Fruit fly (Drosophila melanogaster) Kc167 (cell line): ENCODE results near the gene SoYb.

ENCODE experiments used
- Myc ChIP-seq: fragments of >200 bp; optimal IDR thresholded peaks from 2 replicates; lab custom pipeline; 2017; ENCODE audit warnings: missing external identifiers
- Sin3A ChIP-seq: fragments of >200 bp; optimal IDR thresholded peaks from 2 replicates; lab custom pipeline; 2018; ENCODE audit warnings: missing external identifiers
- psq ChIP-seq: fragments of >200 bp; optimal IDR thresholded peaks from 2 replicates; lab custom pipeline; 2017; ENCODE audit warnings: missing external identifiers
- ttk ChIP-seq: sonication (Bioruptor generic); optimal IDR thresholded peaks from 2 replicates; lab custom pipeline; 2017; ENCODE audit warnings: missing external identifiers

DNA sequence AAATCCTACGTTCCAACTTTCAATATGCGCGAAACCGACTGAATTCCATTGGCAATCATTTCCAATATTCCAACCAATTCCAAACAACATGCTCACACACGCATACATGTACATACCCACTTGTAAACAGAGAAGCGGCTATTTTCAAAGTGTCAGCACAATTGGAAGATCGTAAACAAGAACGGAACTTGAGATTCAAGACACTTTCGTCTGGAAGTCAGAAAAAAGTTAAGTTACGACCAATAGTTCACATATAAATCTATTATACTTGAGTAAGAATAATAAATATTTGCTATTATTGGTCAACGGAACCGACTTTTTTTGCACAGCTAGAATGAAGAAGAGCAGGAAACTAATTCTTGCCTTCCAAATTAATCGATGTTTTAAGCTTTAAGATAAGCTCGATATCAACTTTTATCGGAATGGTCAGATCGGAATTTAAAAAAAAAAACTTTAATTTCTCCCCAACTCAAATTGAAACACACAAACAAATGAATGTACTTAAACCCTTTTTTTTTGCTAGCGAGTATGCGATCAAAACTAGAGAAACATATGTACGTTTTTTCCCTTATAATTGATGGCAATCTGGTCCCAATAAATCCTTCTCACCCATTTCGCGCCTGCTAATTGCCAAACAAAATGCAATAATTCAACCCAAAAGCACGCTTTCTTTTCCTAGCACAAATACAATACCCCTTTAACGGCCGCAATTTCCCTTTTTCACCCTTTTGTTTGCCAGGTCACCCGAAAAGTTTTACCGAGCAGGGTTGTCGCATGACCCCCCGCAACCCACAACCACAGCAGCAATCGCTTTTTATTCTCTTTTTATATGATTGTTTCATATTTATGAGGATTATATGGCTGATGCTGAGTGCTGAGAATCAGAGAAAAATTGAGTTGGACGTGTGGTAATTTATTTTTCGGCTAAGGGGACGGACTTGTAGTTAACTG lies at the start of gene SoYb, which contains the start of gene CG31875:
- no peak for TF ChIP-seq ttk (lab: Kevin White, UChicago)
- TF ChIP-seq Sin3A (lab: Kevin White, UChicago), result no peak
- TF ChIP-seq Myc, result no peak
- TF ChIP-seq psq, result no peak
